Fruit fly (Drosophila melanogaster) whole organism, embryonic: ENCODE measurements around the gene ClC-c.
A peak's percentile ranks its signal among the peaks of the same experiment; 100 is the strongest.

ENCODE experiments used
- ATbp ChIP-seq: fragments of 200-800 bp; sonication (Bioruptor generic); optimal IDR thresholded peaks from 2 replicates; lab custom pipeline; 2017; ENCODE audit warnings: missing biosample characterization, mild to moderate bottlenecking, missing genetic modification characterization, missing genetic modification reagents
- C15 ChIP-seq: fragments of 200-800 bp; sonication (Bioruptor generic); IDR thresholded peaks from 3 replicates; pipeline ENCODE4 v1.3.6; 2022; ENCODE audit warnings: missing biosample characterization, missing genetic modification characterization
- CG10543 ChIP-seq: fragments of 200-800 bp; sonication (Bioruptor generic); optimal IDR thresholded peaks from 3 replicates; lab custom pipeline; 2017; ENCODE audit warnings: missing biosample characterization, mild to moderate bottlenecking, missing genetic modification characterization, moderate library complexity
- CG13624 ChIP-seq: fragments of 200-800 bp; sonication (Bioruptor generic); optimal IDR thresholded peaks from 2 replicates; lab custom pipeline; 2016; ENCODE audit warnings: missing biosample characterization, missing genetic modification characterization
- CG14710 ChIP-seq: fragments of 200-800 bp; sonication (Bioruptor generic); optimal IDR thresholded peaks from 3 replicates; lab custom pipeline; 2019; ENCODE audit warnings: missing biosample characterization, mild to moderate bottlenecking, missing genetic modification characterization, moderate library complexity
- CG17186 ChIP-seq: fragments of 200-800 bp; sonication (Bioruptor generic); optimal IDR thresholded peaks from 3 replicates; lab custom pipeline; 2017; ENCODE audit warnings: missing biosample characterization, missing genetic modification reagents, missing genetic modification characterization
- CG1792 ChIP-seq: fragments of 200-800 bp; sonication (Bioruptor generic); optimal IDR thresholded peaks from 2 replicates; lab custom pipeline; 2016; ENCODE audit warnings: missing biosample characterization, missing genetic modification characterization
- CG18262 ChIP-seq: fragments of 200-800 bp; optimal IDR thresholded peaks from 3 replicates; lab custom pipeline; 2019; ENCODE audit warnings: missing biosample characterization, mild to moderate bottlenecking, missing genetic modification characterization, moderate library complexity
- CG2875 ChIP-seq: fragments of 200-800 bp; sonication (Bioruptor generic); optimal IDR thresholded peaks from 2 replicates; lab custom pipeline; 2017; ENCODE audit warnings: missing biosample characterization, mild to moderate bottlenecking, missing genetic modification characterization, missing genetic modification reagents
- CG3407 ChIP-seq: fragments of 200-800 bp; sonication (Bioruptor generic); optimal IDR thresholded peaks from 2 replicates; lab custom pipeline; 2018; ENCODE audit warnings: missing biosample characterization, mild to moderate bottlenecking, missing genetic modification characterization
- CG4360 ChIP-seq: fragments of 200-800 bp; sonication (Bioruptor generic); IDR thresholded peaks from 2 replicates; pipeline ENCODE4 v1.3.6; 2022; ENCODE audit warnings: missing biosample characterization, missing genetic modification characterization
- CG43689 ChIP-seq: fragments of 200-800 bp; sonication (Bioruptor generic); IDR thresholded peaks from 2 replicates; pipeline ENCODE4 v1.3.6; 2022; ENCODE audit warnings: missing biosample characterization, missing genetic modification characterization
- CG6689 ChIP-seq: fragments of 200-800 bp; sonication (Bioruptor generic); IDR thresholded peaks from 2 replicates; pipeline ENCODE4 v1.3.6; 2022; ENCODE audit warnings: missing biosample characterization, missing genetic modification characterization
- CG6813 ChIP-seq: fragments of 200-800 bp; sonication (Bioruptor generic); optimal IDR thresholded peaks from 2 replicates; lab custom pipeline; 2017; ENCODE audit warnings: missing biosample characterization, missing genetic modification characterization, mild to moderate bottlenecking, moderate library complexity, missing genetic modification reagents
- CG7745 ChIP-seq: fragments of 200-800 bp; sonication (Bioruptor generic); optimal IDR thresholded peaks from 2 replicates; lab custom pipeline; 2018; ENCODE audit warnings: missing biosample characterization, mild to moderate bottlenecking, missing genetic modification characterization, moderate library complexity
- CG7987 ChIP-seq: fragments of 200-800 bp; sonication (Bioruptor generic); optimal IDR thresholded peaks from 2 replicates; lab custom pipeline; 2018; ENCODE audit warnings: missing biosample characterization, mild to moderate bottlenecking, missing genetic modification characterization, moderate library complexity
- CG8359 ChIP-seq: fragments of 200-800 bp; sonication (Bioruptor generic); optimal IDR thresholded peaks from 2 replicates; lab custom pipeline; 2017; ENCODE audit warnings: missing biosample characterization, mild to moderate bottlenecking, missing genetic modification characterization, borderline replicate concordance
- CTCF ChIP-seq: fragments of 200-800 bp; sonication (Bioruptor generic); optimal IDR thresholded peaks from 2 replicates; lab custom pipeline; 2017; ENCODE audit warnings: missing biosample characterization, mild to moderate bottlenecking, missing genetic modification characterization, moderate library complexity
- D19A ChIP-seq: fragments of 200-800 bp; optimal IDR thresholded peaks from 3 replicates; lab custom pipeline; 2019; ENCODE audit warnings: missing biosample characterization, mild to moderate bottlenecking, missing genetic modification characterization, moderate library complexity
- E2f2 ChIP-seq: fragments of 200-800 bp; sonication (Bioruptor generic); IDR thresholded peaks from 2 replicates; pipeline ENCODE4 v1.3.6; 2022; ENCODE audit warnings: missing biosample characterization, missing genetic modification characterization
- Eip74EF ChIP-seq, 2 experiments: fragments of 200-800 bp in 1 of 2; fragments of >200 bp in 1 of 2; sonication (Bioruptor generic) in 1 of 2; optimal IDR thresholded peaks; 2 replicates each; lab custom pipeline; 2017 to 2019; ENCODE audit warnings: missing biosample characterization in 2 of 2, missing genetic modification characterization in 2 of 2, mild to moderate bottlenecking in 1 of 2, moderate library complexity in 1 of 2
- Lhr ChIP-seq: fragments of 200-800 bp; sonication (Bioruptor generic); optimal IDR thresholded peaks from 3 replicates; lab custom pipeline; 2017; ENCODE audit warnings: mild to moderate bottlenecking, missing biosample characterization, missing genetic modification reagents, missing genetic modification characterization
- MTF-1 ChIP-seq: fragments of 200-800 bp; sonication (Bioruptor generic); optimal IDR thresholded peaks from 2 replicates; lab custom pipeline; 2018; ENCODE audit warnings: missing biosample characterization, mild to moderate bottlenecking, missing genetic modification characterization, borderline replicate concordance
- Neu2 ChIP-seq: fragments of 200-800 bp; sonication (Bioruptor generic); optimal IDR thresholded peaks from 3 replicates; lab custom pipeline; 2016; ENCODE audit warnings: missing biosample characterization, missing genetic modification characterization, borderline replicate concordance
- PHDP ChIP-seq: fragments of 200-800 bp; sonication (Bioruptor generic); optimal IDR thresholded peaks from 3 replicates; lab custom pipeline; 2018; ENCODE audit warnings: missing biosample characterization, mild to moderate bottlenecking, missing genetic modification characterization, moderate library complexity
- Ssrp ChIP-seq: fragments of 200-800 bp; sonication (Bioruptor generic); optimal IDR thresholded peaks from 2 replicates; lab custom pipeline; 2018; ENCODE audit warnings: missing biosample characterization, mild to moderate bottlenecking, missing genetic modification characterization, moderate library complexity
- Vsx1 ChIP-seq: fragments of 200-800 bp; sonication (Bioruptor generic); optimal IDR thresholded peaks from 2 replicates; lab custom pipeline; 2017; ENCODE audit warnings: missing biosample characterization, mild to moderate bottlenecking, missing genetic modification characterization, missing genetic modification reagents
- ac ChIP-seq: fragments of 200-800 bp; sonication (Bioruptor generic); optimal IDR thresholded peaks from 3 replicates; lab custom pipeline; 2017; ENCODE audit warnings: missing biosample characterization, mild to moderate bottlenecking, missing genetic modification characterization
- bsh ChIP-seq, 2 experiments: fragments of 200-800 bp; sonication (Bioruptor generic); optimal IDR thresholded peaks; 2 replicates each; lab custom pipeline; 2017 to 2018; ENCODE audit warnings: mild to moderate bottlenecking in 2 of 2, missing biosample characterization in 2 of 2, missing genetic modification characterization in 2 of 2, moderate library complexity in 1 of 2
- cas ChIP-seq: fragments of 200-800 bp; sonication (Bioruptor generic); IDR thresholded peaks from 2 replicates; pipeline ENCODE4 v1.3.6; 2022; ENCODE audit warnings: missing biosample characterization, missing genetic modification characterization
- chinmo ChIP-seq: fragments of 200-800 bp; sonication (Bioruptor generic); IDR thresholded peaks from 4 replicates; pipeline ENCODE4 v1.3.6; 2022; ENCODE audit warnings: missing biosample characterization, missing genetic modification characterization; ENCODE audit not compliant: partially characterized antibody
- fd96Cb ChIP-seq: fragments of 200-800 bp; sonication (Bioruptor generic); optimal IDR thresholded peaks from 2 replicates; lab custom pipeline; 2018; ENCODE audit warnings: missing biosample characterization, mild to moderate bottlenecking, missing genetic modification characterization, moderate library complexity
- ftz-f1 ChIP-seq: fragments of 200-800 bp; sonication (Bioruptor generic); optimal IDR thresholded peaks from 2 replicates; lab custom pipeline; 2016; ENCODE audit warnings: missing biosample characterization, missing genetic modification characterization
- gem ChIP-seq: fragments of 200-800 bp; sonication (Bioruptor generic); optimal IDR thresholded peaks from 2 replicates; lab custom pipeline; 2019; ENCODE audit warnings: missing biosample characterization, mild to moderate bottlenecking, missing genetic modification characterization, moderate library complexity
- gsb-n ChIP-seq: fragments of 200-800 bp; sonication (Bioruptor generic); optimal IDR thresholded peaks from 3 replicates; lab custom pipeline; 2018; ENCODE audit warnings: missing biosample characterization, mild to moderate bottlenecking, missing genetic modification characterization
- inv ChIP-seq: fragments of 200-800 bp; sonication (Bioruptor generic); IDR thresholded peaks from 2 replicates; pipeline ENCODE4 v1.3.6; 2022; ENCODE audit warnings: missing biosample characterization, missing genetic modification characterization; ENCODE audit not compliant: partially characterized antibody
- lola ChIP-seq, 3 experiments: fragments of >200 bp in 2 of 3; fragments of 200-800 bp in 1 of 3; sonication (Bioruptor generic) in 1 of 3; optimal IDR thresholded peaks; 2 replicates each; lab custom pipeline; 2017 to 2019; ENCODE audit warnings: missing biosample characterization in 3 of 3, missing genetic modification characterization in 3 of 3, mild to moderate bottlenecking in 1 of 3, moderate library complexity in 1 of 3
- nau ChIP-seq: fragments of 200-800 bp; sonication (Bioruptor generic); optimal IDR thresholded peaks from 3 replicates; lab custom pipeline; 2017; ENCODE audit warnings: missing biosample characterization, mild to moderate bottlenecking, missing genetic modification characterization, missing genetic modification reagents
- nom ChIP-seq: fragments of 200-800 bp; sonication (Bioruptor generic); optimal IDR thresholded peaks from 2 replicates; lab custom pipeline; 2017; ENCODE audit warnings: missing biosample characterization, missing genetic modification characterization, mild to moderate bottlenecking, moderate library complexity, missing genetic modification reagents
- sc ChIP-seq, 3 experiments: fragments of >200 bp in 2 of 3; fragments of 200-800 bp in 1 of 3; sonication (Bioruptor generic) in 1 of 3; optimal IDR thresholded peaks; 2 replicates in 2 of 3; 3 replicates in 1 of 3; lab custom pipeline; 2017; ENCODE audit warnings: mild to moderate bottlenecking in 1 of 3, missing biosample characterization in 1 of 3, missing genetic modification characterization in 1 of 3, missing genetic modification reagents in 1 of 3
- schlank ChIP-seq: fragments of 200-800 bp; sonication (Bioruptor generic); optimal IDR thresholded peaks from 2 replicates; lab custom pipeline; 2018; ENCODE audit warnings: missing biosample characterization, mild to moderate bottlenecking, missing genetic modification characterization
- stwl ChIP-seq: fragments of 200-800 bp; sonication (Bioruptor generic); optimal IDR thresholded peaks from 3 replicates; lab custom pipeline; 2018; ENCODE audit warnings: missing biosample characterization, mild to moderate bottlenecking, missing genetic modification characterization, moderate library complexity
- toy ChIP-seq: fragments of 200-800 bp; sonication (Bioruptor generic); IDR thresholded peaks from 2 replicates; pipeline ENCODE4 v1.3.6; 2022; ENCODE audit warnings: missing biosample characterization, missing genetic modification characterization
- unc-4 ChIP-seq: fragments of 200-800 bp; sonication (Bioruptor generic); IDR thresholded peaks from 2 replicates; pipeline ENCODE4 v1.3.6; 2022; ENCODE audit warnings: missing biosample characterization, missing genetic modification characterization; ENCODE audit not compliant: partially characterized antibody
- wdn ChIP-seq: fragments of 200-800 bp; sonication (Bioruptor generic); IDR thresholded peaks from 2 replicates; pipeline ENCODE4 v1.3.6; 2022; ENCODE audit warnings: missing biosample characterization, missing genetic modification characterization
- zfh1 ChIP-seq: fragments of 200-800 bp; sonication (Bioruptor generic); IDR thresholded peaks from 3 replicates; pipeline ENCODE4 v1.3.6; 2022; ENCODE audit warnings: missing biosample characterization, missing genetic modification characterization

Gene ClC-c

dm6 chr3L:16056101-16056891 is 34.0 kb upstream of the ClC-c start (continued):
- no peak for TF ChIP-seq E2f2 (GFP tag; lab: Robert Waterston, UW)
- no peak for TF ChIP-seq schlank (tag; lab: Kevin White, UChicago)
- peak; percentile 54 for TF ChIP-seq CG14710 (tag; lab: Kevin White, UChicago)
- no peak for TF ChIP-seq CG13624 (GFP tag; lab: Kevin White, UChicago)
- peak; percentile 22 for TF ChIP-seq nau (GFP tag; lab: Kevin White, UChicago)
- peak; percentile 37 for TF ChIP-seq ATbp (GFP tag; lab: Kevin White, UChicago)
- TF ChIP-seq lola (GFP tag; optimal IDR thresholded peaks at IDR 0.05; lab: Kevin White, UChicago): peak in 1 of 3 experiments; percentile 24
- peak; percentile 48 for TF ChIP-seq CG8359
- TF ChIP-seq Lhr (GFP tag; lab: Kevin White, UChicago): peak; percentile 3
- peak in 1 of 2 experiments; percentile 56 for TF ChIP-seq bsh (GFP tag; optimal IDR thresholded peaks at IDR 0.05; lab: Kevin White, UChicago)
- TF ChIP-seq fd96Cb (tag; lab: Kevin White, UChicago): no peak
- peak; percentile 35 for TF ChIP-seq gsb-n
- TF ChIP-seq wdn (GFP tag; lab: Robert Waterston, UW): no peak
- peak; percentile 39 for TF ChIP-seq nom (GFP tag; lab: Kevin White, UChicago)
- peak; percentile 43 for TF ChIP-seq CG18262 (tag; lab: Kevin White, UChicago)
- TF ChIP-seq CG10543 (GFP tag; lab: Kevin White, UChicago): peak; percentile 31
- no peak for TF ChIP-seq CG1792
- no peak for TF ChIP-seq CG6689
- TF ChIP-seq PHDP (tag; lab: Kevin White, UChicago): peak; percentile 25
- TF ChIP-seq Eip74EF (GFP tag; optimal IDR thresholded peaks at IDR 0.05; lab: Kevin White, UChicago): no peak
- no peak for TF ChIP-seq C15
- no peak for TF ChIP-seq CTCF
- TF ChIP-seq Neu2 (GFP tag; lab: Kevin White, UChicago): no peak
- 0 out of 4 replicates have a peak, but pooled peaks have one; percentile 72 for TF ChIP-seq chinmo (GFP tag; lab: Robert Waterston, UW)
- TF ChIP-seq stwl (tag; lab: Kevin White, UChicago): peak; percentile 1
- TF ChIP-seq gem (tag; lab: Kevin White, UChicago): peak; percentile 50
- TF ChIP-seq zfh1 (GFP tag; lab: Robert Waterston, UW): peak; percentile 40; the same call in 1 of the 3 replicates
- no peak for TF ChIP-seq inv (GFP tag; lab: Robert Waterston, UW)
- TF ChIP-seq CG7745: peak; percentile 46
- TF ChIP-seq Vsx1 (GFP tag; lab: Kevin White, UChicago): peak; percentile 20
- TF ChIP-seq cas (GFP tag; lab: Robert Waterston, UW): no peak
- TF ChIP-seq D19A (tag; lab: Kevin White, UChicago): peak; percentile 8
- TF ChIP-seq CG7987 (GFP tag; lab: Kevin White, UChicago): peak; percentile 10
- no peak for TF ChIP-seq sc (optimal IDR thresholded peaks at IDR 0.05; lab: Kevin White, UChicago)
- TF ChIP-seq sc (GFP tag; optimal IDR thresholded peaks at IDR 0.05; lab: Kevin White, UChicago): peak; percentile 53
- TF ChIP-seq unc-4: no peak
- peak; percentile 74 for TF ChIP-seq ftz-f1 (GFP tag; lab: Kevin White, UChicago)
- TF ChIP-seq CG6813 (GFP tag; lab: Kevin White, UChicago): peak; percentile 61
- peak; percentile 18 for TF ChIP-seq CG3407 (GFP tag; lab: Kevin White, UChicago)
- no peak for TF ChIP-seq CG43689 (GFP tag; lab: Robert Waterston, UW)
- TF ChIP-seq CG4360 (GFP tag; lab: Robert Waterston, UW): 0 out of 2 replicates have a peak, but pooled peaks have one; percentile 12
- peak; percentile 7 for TF ChIP-seq MTF-1 (GFP tag; lab: Kevin White, UChicago)
- TF ChIP-seq CG17186 (GFP tag; lab: Kevin White, UChicago): no peak
- TF ChIP-seq ac (GFP tag; lab: Kevin White, UChicago): peak; percentile 29
- TF ChIP-seq toy (GFP tag; lab: Robert Waterston, UW): no peak
- peak; percentile 49 for TF ChIP-seq CG2875 (GFP tag; lab: Kevin White, UChicago)
- TF ChIP-seq Ssrp: no peak
